Worm (Caenorhabditis elegans) whole organism, L3 larva: ENCODE data around the gene Y62H9A.3.

ENCODE experiments used
- ZK546.5 ChIP-seq: sonication (generic microtip); optimal IDR thresholded peaks from 2 replicates; lab custom pipeline; 2017; ENCODE audit warnings: missing biosample characterization, missing genetic modification characterization
- aly-2 ChIP-seq: fragments of 150-350 bp; optimal IDR thresholded peaks from 2 replicates; lab custom pipeline; 2014; ENCODE audit warnings: missing biosample characterization, missing genetic modification characterization
- ama-1 ChIP-seq: fragments of 150-350 bp; optimal IDR thresholded peaks from 2 replicates; lab custom pipeline; 2018
- ceh-28 ChIP-seq: fragments of 150-350 bp; optimal IDR thresholded peaks from 2 replicates; lab custom pipeline; 2014; ENCODE audit warnings: missing biosample characterization, missing genetic modification reagents, missing genetic modification characterization
- fos-1 ChIP-seq: fragments of 150-350 bp; optimal IDR thresholded peaks from 2 replicates; lab custom pipeline; 2014; ENCODE audit warnings: missing biosample characterization, missing genetic modification characterization
- lin-39 ChIP-seq: fragments of 150-350 bp; optimal IDR thresholded peaks from 2 replicates; lab custom pipeline; 2018; ENCODE audit warnings: missing biosample characterization, missing genetic modification reagents, missing genetic modification characterization
- mdl-1 ChIP-seq: fragments of 150-350 bp; optimal IDR thresholded peaks from 2 replicates; lab custom pipeline; 2014; ENCODE audit warnings: missing biosample characterization, missing genetic modification characterization
- nhr-12 ChIP-seq: fragments of 150-350 bp; optimal IDR thresholded peaks from 2 replicates; lab custom pipeline; 2014; ENCODE audit warnings: missing biosample characterization, missing genetic modification characterization
- nhr-76 ChIP-seq: fragments of 150-350 bp; sonication (generic microtip); optimal IDR thresholded peaks from 5 replicates; lab custom pipeline; 2014; ENCODE audit warnings: missing biosample characterization, missing genetic modification characterization
- pha-4 ChIP-seq: fragments of 150-350 bp; optimal IDR thresholded peaks from 2 replicates; lab custom pipeline; 2014; ENCODE audit warnings: missing biosample characterization, missing genetic modification reagents, missing genetic modification characterization
- snpc-4 ChIP-seq: fragments of 150-350 bp; optimal IDR thresholded peaks from 2 replicates; lab custom pipeline; 2014; ENCODE audit warnings: missing biosample characterization, missing genetic modification characterization
- unc-39 ChIP-seq: sonication (generic microtip); optimal IDR thresholded peaks from 4 replicates; lab custom pipeline; 2017; ENCODE audit warnings: missing biosample characterization, missing genetic modification characterization
- ztf-11 ChIP-seq: fragments of 150-350 bp; optimal IDR thresholded peaks from 2 replicates; lab custom pipeline; 2014; ENCODE audit warnings: missing biosample characterization, missing genetic modification characterization
- ztf-4 ChIP-seq: fragments of 150-350 bp; optimal IDR thresholded peaks from 2 replicates; lab custom pipeline; 2014; ENCODE audit warnings: missing biosample characterization, missing genetic modification characterization

- TF ChIP-seq ama-1 (lab: Kevin White, UChicago) (no peak), ZK546.5 (no peak), ztf-4 (tag; lab: Kevin White, UChicago) (no peak), fos-1 (tag; lab: Kevin White, UChicago) (no peak), unc-39 (tag; lab: Kevin White, UChicago) (no peak), lin-39 (tag; lab: Kevin White, UChicago) (no peak), snpc-4 (tag; lab: Kevin White, UChicago) (no peak), nhr-76 (tag; lab: Kevin White, UChicago) (no peak), mdl-1 (tag; lab: Kevin White, UChicago) (no peak), ztf-11 (tag; lab: Kevin White, UChicago) (no peak), pha-4 (tag; lab: Kevin White, UChicago) (no peak), ceh-28 (tag; lab: Kevin White, UChicago) (no peak), aly-2 (tag; lab: Kevin White, UChicago) (no peak), nhr-12 (tag; lab: Kevin White, UChicago) (no peak)
These were observed 26.9 kb upstream of the Y62H9A.3 start for ce11 chrX:11906626-11907025.
